Worm (Caenorhabditis elegans): Measurements from ENCODE around the gene B0218.5.

- TF ChIP-seq pha-4 (tag; optimal IDR thresholded peaks at IDR 0.05) (no peak), lsy-2 (tag; optimal IDR thresholded peaks at IDR 0.05) (no peak), flh-1 (GFP tag; optimal IDR thresholded peaks at IDR 0.05) (no peak), hlh-1 (tag; optimal IDR thresholded peaks at IDR 0.05) (no peak), blmp-1 (tag; optimal IDR thresholded peaks at IDR 0.05) (no peak), bed-3 (GFP tag; optimal IDR thresholded peaks at IDR 0.05) (no peak), sptf-1 (tag; optimal IDR thresholded peaks at IDR 0.05) (no peak), ces-1 (GFP tag; optimal IDR thresholded peaks at IDR 0.05) (no peak), mab-5 (tag; optimal IDR thresholded peaks at IDR 0.05) (no peak)
Observed at ce11 chrIV:8126902-8127301, 30.2 kb downstream of the B0218.5 start, which contains the start of gene ceph-41.
